Fruit fly (Drosophila melanogaster) whole organism, embryonic: ENCODE data around the gene CG3632.

ENCODE experiments used
- Antp ChIP-seq: fragments of 200-800 bp; sonication (Bioruptor generic); optimal IDR thresholded peaks from 3 replicates; lab custom pipeline; 2016; ENCODE audit warnings: missing biosample characterization, missing genetic modification characterization
- Atf3 ChIP-seq: fragments of 200-800 bp; sonication (Bioruptor generic); optimal IDR thresholded peaks from 3 replicates; lab custom pipeline; 2016; ENCODE audit warnings: missing biosample characterization, missing genetic modification characterization
- Atf6 ChIP-seq: fragments of 200-800 bp; sonication (Bioruptor generic); IDR thresholded peaks from 2 replicates; pipeline ENCODE4 v1.3.6; 2022; ENCODE audit warnings: missing biosample characterization, missing genetic modification characterization
- B-H2 ChIP-seq: fragments of 200-800 bp; sonication (Bioruptor generic); optimal IDR thresholded peaks from 2 replicates; lab custom pipeline; 2018; ENCODE audit warnings: missing biosample characterization, mild to moderate bottlenecking, missing genetic modification characterization
- Bgb ChIP-seq: fragments of 200-800 bp; sonication (Bioruptor generic); IDR thresholded peaks from 2 replicates; pipeline ENCODE4 v1.3.6; 2022; ENCODE audit warnings: missing biosample characterization, missing genetic modification characterization; ENCODE audit not compliant: partially characterized antibody
- CG11247 ChIP-seq: fragments of 200-800 bp; sonication (Bioruptor generic); IDR thresholded peaks from 2 replicates; pipeline ENCODE4 v1.3.6; 2022; ENCODE audit warnings: missing biosample characterization, missing genetic modification characterization
- CG12104 ChIP-seq: fragments of 200-800 bp; sonication (Bioruptor generic); optimal IDR thresholded peaks from 3 replicates; lab custom pipeline; 2016; ENCODE audit warnings: missing biosample characterization, missing genetic modification characterization
- CG1233 ChIP-seq: fragments of 200-800 bp; sonication (Bioruptor generic); optimal IDR thresholded peaks from 4 replicates; lab custom pipeline; 2018; ENCODE audit warnings: missing biosample characterization, mild to moderate bottlenecking, missing genetic modification characterization
- CG13123 ChIP-seq: fragments of 200-800 bp; sonication (Bioruptor generic); optimal IDR thresholded peaks from 2 replicates; lab custom pipeline; 2016; ENCODE audit warnings: missing biosample characterization, missing genetic modification characterization
- CG14441 ChIP-seq: fragments of 200-800 bp; sonication (Bioruptor generic); IDR thresholded peaks from 2 replicates; pipeline ENCODE4 v1.3.6; 2022; ENCODE audit warnings: missing biosample characterization, missing genetic modification characterization
- CG15011 ChIP-seq: fragments of 200-800 bp; sonication (Bioruptor generic); optimal IDR thresholded peaks from 3 replicates; lab custom pipeline; 2018; ENCODE audit warnings: missing biosample characterization, mild to moderate bottlenecking, missing genetic modification characterization
- CG15479 ChIP-seq: fragments of 200-800 bp; sonication (Bioruptor generic); optimal IDR thresholded peaks from 3 replicates; lab custom pipeline; 2019; ENCODE audit warnings: missing biosample characterization, mild to moderate bottlenecking, missing genetic modification characterization, moderate library complexity
- CG15601 ChIP-seq: fragments of 200-800 bp; sonication (Bioruptor generic); optimal IDR thresholded peaks from 3 replicates; lab custom pipeline; 2019; ENCODE audit warnings: missing biosample characterization, mild to moderate bottlenecking, missing genetic modification characterization, moderate library complexity
- CG17186 ChIP-seq: fragments of 200-800 bp; sonication (Bioruptor generic); optimal IDR thresholded peaks from 3 replicates; lab custom pipeline; 2017; ENCODE audit warnings: missing biosample characterization, missing genetic modification reagents, missing genetic modification characterization
- CG17328 ChIP-seq: fragments of 200-800 bp; sonication (Bioruptor generic); IDR thresholded peaks from 2 replicates; pipeline ENCODE4 v1.3.6; 2022; ENCODE audit warnings: missing biosample characterization, missing genetic modification characterization
- CG3847 ChIP-seq: fragments of 200-800 bp; sonication (Bioruptor generic); IDR thresholded peaks from 2 replicates; pipeline ENCODE4 v1.3.6; 2022; ENCODE audit warnings: missing biosample characterization, missing genetic modification characterization
- CG4328 ChIP-seq: fragments of 200-800 bp; sonication (Bioruptor generic); optimal IDR thresholded peaks from 3 replicates; lab custom pipeline; 2017; ENCODE audit warnings: missing biosample characterization, missing genetic modification reagents, missing genetic modification characterization
- CG5180 ChIP-seq: fragments of 200-800 bp; sonication (Bioruptor generic); optimal IDR thresholded peaks from 3 replicates; lab custom pipeline; 2017; ENCODE audit warnings: missing biosample characterization, missing genetic modification characterization, mild to moderate bottlenecking, moderate library complexity, missing genetic modification reagents
- CG6254 ChIP-seq: fragments of 200-800 bp; sonication (Bioruptor generic); optimal IDR thresholded peaks from 3 replicates; lab custom pipeline; 2017; ENCODE audit warnings: mild to moderate bottlenecking, missing biosample characterization, missing genetic modification reagents, missing genetic modification characterization
- CG7357 ChIP-seq: fragments of 200-800 bp; sonication (Bioruptor generic); IDR thresholded peaks from 3 replicates; pipeline ENCODE4 v1.3.6; 2022; ENCODE audit warnings: missing biosample characterization, missing genetic modification characterization
- CG7372 ChIP-seq: fragments of 200-800 bp; sonication (Bioruptor generic); IDR thresholded peaks from 2 replicates; pipeline ENCODE4 v1.3.6; 2022; ENCODE audit warnings: missing biosample characterization, missing genetic modification characterization
- CG8359 ChIP-seq: fragments of 200-800 bp; sonication (Bioruptor generic); optimal IDR thresholded peaks from 2 replicates; lab custom pipeline; 2017; ENCODE audit warnings: missing biosample characterization, mild to moderate bottlenecking, missing genetic modification characterization, borderline replicate concordance
- Dll ChIP-seq: fragments of 200-800 bp; sonication (Bioruptor generic); IDR thresholded peaks from 4 replicates; pipeline ENCODE4 v1.3.6; 2022; ENCODE audit warnings: missing biosample characterization, missing genetic modification characterization; ENCODE audit not compliant: partially characterized antibody
- Doc2 ChIP-seq: fragments of 200-800 bp; sonication (Bioruptor generic); IDR thresholded peaks from 2 replicates; pipeline ENCODE4 v1.3.6; 2022; ENCODE audit warnings: missing biosample characterization, missing genetic modification characterization
- Ets65A ChIP-seq: fragments of 200-800 bp; sonication (Bioruptor generic); peaks from one replicate; lab custom pipeline; 2016; ENCODE audit warnings: missing biosample characterization, missing genetic modification characterization
- Hand ChIP-seq: fragments of 200-800 bp; sonication (Bioruptor generic); optimal IDR thresholded peaks from 2 replicates; lab custom pipeline; 2017; ENCODE audit warnings: mild to moderate bottlenecking, missing biosample characterization, missing genetic modification reagents, missing genetic modification characterization
- Hmx ChIP-seq: fragments of 200-800 bp; sonication (Bioruptor generic); optimal IDR thresholded peaks from 2 replicates; lab custom pipeline; 2016; ENCODE audit warnings: missing biosample characterization, missing genetic modification characterization
- Hr3 ChIP-seq: fragments of 200-800 bp; sonication (Bioruptor generic); optimal IDR thresholded peaks from 3 replicates; lab custom pipeline; 2016; ENCODE audit warnings: missing biosample characterization, missing genetic modification characterization
- Kr ChIP-seq: fragments of 200-800 bp; sonication (Bioruptor generic); optimal IDR thresholded peaks from 2 replicates; lab custom pipeline; 2017; ENCODE audit warnings: missing biosample characterization, mild to moderate bottlenecking, missing genetic modification characterization
- PHDP ChIP-seq: fragments of 200-800 bp; sonication (Bioruptor generic); optimal IDR thresholded peaks from 3 replicates; lab custom pipeline; 2018; ENCODE audit warnings: missing biosample characterization, mild to moderate bottlenecking, missing genetic modification characterization, moderate library complexity
- Poxn ChIP-seq: fragments of 200-800 bp; sonication (Bioruptor generic); IDR thresholded peaks from 2 replicates; pipeline ENCODE4 v1.3.6; 2022; ENCODE audit warnings: missing biosample characterization, missing genetic modification characterization
- Side ChIP-seq: fragments of 200-800 bp; sonication (Bioruptor generic); optimal IDR thresholded peaks from 2 replicates; lab custom pipeline; 2016; ENCODE audit warnings: missing biosample characterization, missing genetic modification characterization
- Stat92E ChIP-seq, 3 experiments: fragments of >200 bp in 2 of 3; fragments of 200-800 bp in 1 of 3; sonication (Bioruptor generic) in 1 of 3; optimal IDR thresholded peaks; 2 replicates each; lab custom pipeline; 2017 to 2019; ENCODE audit warnings: missing biosample characterization in 3 of 3, missing genetic modification characterization in 3 of 3, mild to moderate bottlenecking in 1 of 3, moderate library complexity in 1 of 3
- Trl ChIP-seq, 3 experiments: fragments of >200 bp in 2 of 3; fragments of 200-800 bp in 1 of 3; sonication (Bioruptor generic) in 1 of 3; optimal IDR thresholded peaks; 2 replicates in 1 of 3; 3 replicates in 2 of 3; lab custom pipeline; 2016 to 2017; ENCODE audit warnings: missing biosample characterization in 1 of 3, missing genetic modification characterization in 1 of 3
- az2 ChIP-seq: fragments of 200-800 bp; sonication (Bioruptor generic); optimal IDR thresholded peaks from 3 replicates; lab custom pipeline; 2016; ENCODE audit warnings: missing biosample characterization, missing genetic modification characterization
- cwo ChIP-seq: fragments of 200-800 bp; sonication (Bioruptor generic); optimal IDR thresholded peaks from 3 replicates; lab custom pipeline; 2017; ENCODE audit warnings: missing biosample characterization, missing genetic modification characterization, mild to moderate bottlenecking, moderate library complexity, missing genetic modification reagents
- dimm ChIP-seq: fragments of 200-800 bp; sonication (Bioruptor generic); IDR thresholded peaks from 2 replicates; pipeline ENCODE4 v1.3.6; 2022; ENCODE audit warnings: missing biosample characterization, missing genetic modification characterization
- fd96Cb ChIP-seq: fragments of 200-800 bp; sonication (Bioruptor generic); optimal IDR thresholded peaks from 2 replicates; lab custom pipeline; 2018; ENCODE audit warnings: missing biosample characterization, mild to moderate bottlenecking, missing genetic modification characterization, moderate library complexity
- fu2 ChIP-seq: fragments of 200-800 bp; sonication (Bioruptor generic); optimal IDR thresholded peaks from 2 replicates; lab custom pipeline; 2016; ENCODE audit warnings: missing biosample characterization, missing genetic modification characterization
- gce ChIP-seq: fragments of 200-800 bp; sonication (Bioruptor generic); IDR thresholded peaks from 3 replicates; pipeline ENCODE4 v1.3.6; 2022; ENCODE audit warnings: missing biosample characterization, missing genetic modification characterization
- hkb ChIP-seq, 2 experiments: fragments of 200-800 bp in 1 of 2; fragments of >200 bp in 1 of 2; sonication (Bioruptor generic) in 1 of 2; IDR thresholded peaks in 1 of 2; optimal IDR thresholded peaks in 1 of 2; 2 replicates each; pipeline versions ENCODE4 v1.3.6 to Lab custom; 2017 to 2022; ENCODE audit warnings: missing biosample characterization in 1 of 2, missing genetic modification characterization in 1 of 2
- jigr1 ChIP-seq: fragments of 200-800 bp; sonication (Bioruptor generic); IDR thresholded peaks from 3 replicates; pipeline ENCODE4 v1.3.6; 2022; ENCODE audit warnings: missing biosample characterization, missing genetic modification characterization
- kay ChIP-seq: fragments of 200-800 bp; sonication (Bioruptor generic); optimal IDR thresholded peaks from 2 replicates; lab custom pipeline; 2016; ENCODE audit warnings: missing biosample characterization, missing genetic modification characterization
- lov ChIP-seq, 2 experiments: fragments of 200-800 bp in 1 of 2; fragments of >200 bp in 1 of 2; sonication (Bioruptor generic) in 1 of 2; IDR thresholded peaks in 1 of 2; optimal IDR thresholded peaks in 1 of 2; 2 replicates in 1 of 2; 3 replicates in 1 of 2; pipeline versions ENCODE4 v1.3.6 to Lab custom; 2017 to 2022; ENCODE audit warnings: missing biosample characterization in 1 of 2, missing genetic modification characterization in 1 of 2
- pb ChIP-seq: fragments of 200-800 bp; sonication (Bioruptor generic); optimal IDR thresholded peaks from 3 replicates; lab custom pipeline; 2016; ENCODE audit warnings: missing biosample characterization, missing genetic modification characterization
- pfk ChIP-seq: fragments of 200-800 bp; sonication (Bioruptor generic); optimal IDR thresholded peaks from 2 replicates; lab custom pipeline; 2018; ENCODE audit warnings: missing biosample characterization, mild to moderate bottlenecking, missing genetic modification characterization, moderate library complexity
- slou ChIP-seq: fragments of 200-800 bp; sonication (Bioruptor generic); optimal IDR thresholded peaks from 3 replicates; lab custom pipeline; 2016; ENCODE audit warnings: missing biosample characterization, missing genetic modification characterization
- ssp ChIP-seq: fragments of 200-800 bp; sonication (Bioruptor generic); IDR thresholded peaks from 2 replicates; pipeline ENCODE4 v1.3.6; 2022; ENCODE audit warnings: missing biosample characterization, missing genetic modification characterization
- tin ChIP-seq: fragments of 200-800 bp; sonication (Bioruptor generic); optimal IDR thresholded peaks from 3 replicates; lab custom pipeline; 2016; ENCODE audit warnings: missing biosample characterization, missing genetic modification characterization

Gene CG3632

dm6 chrX:16278783-16279182 is 17.7 kb upstream of the CG3632 start (continued):
- peak; percentile 60; the same call in 2 of the 3 replicates for TF ChIP-seq jigr1 (GFP tag; lab: Robert Waterston, UW)
- no peak for TF ChIP-seq lov (optimal IDR thresholded peaks at IDR 0.05; lab: Kevin White, UChicago)
- TF ChIP-seq lov (GFP tag; IDR thresholded peaks at IDR 0.05; lab: Robert Waterston, UW): peak; percentile 56; the same call in 1 of the 3 replicates
- peak; percentile 85 for TF ChIP-seq Ets65A (GFP tag; lab: Kevin White, UChicago)
- TF ChIP-seq cwo (GFP tag; lab: Kevin White, UChicago): peak; percentile 76
- TF ChIP-seq CG15601 (tag; lab: Kevin White, UChicago): peak; percentile 79
- TF ChIP-seq CG17328 (GFP tag; lab: Robert Waterston, UW): peak; percentile 81
- TF ChIP-seq Stat92E (GFP tag; optimal IDR thresholded peaks at IDR 0.05; lab: Kevin White, UChicago): peak in 1 of 3 experiments; percentile 61
- no peak for TF ChIP-seq Doc2 (GFP tag; lab: Robert Waterston, UW)
- TF ChIP-seq Kr (GFP tag; lab: Kevin White, UChicago): peak; percentile 38
- TF ChIP-seq CG8359: peak; percentile 75
- peak; percentile 54 for TF ChIP-seq Antp (GFP tag; lab: Kevin White, UChicago)
- TF ChIP-seq CG7372 (GFP tag; lab: Robert Waterston, UW): peak; percentile 76
- TF ChIP-seq Side (GFP tag; lab: Kevin White, UChicago): peak; percentile 31
- peak; percentile 66 for TF ChIP-seq dimm (GFP tag; lab: Robert Waterston, UW)
- peak; percentile 87 for TF ChIP-seq PHDP (tag; lab: Kevin White, UChicago)
- TF ChIP-seq Bgb (GFP tag; lab: Robert Waterston, UW): no peak
- peak; percentile 85 for TF ChIP-seq CG5180 (GFP tag; lab: Kevin White, UChicago)
- TF ChIP-seq CG14441 (GFP tag; lab: Robert Waterston, UW): peak; percentile 81
- TF ChIP-seq Atf3: peak; percentile 3
- TF ChIP-seq Poxn (GFP tag; lab: Robert Waterston, UW): no peak
- peak; percentile 93 for TF ChIP-seq CG6254 (GFP tag; lab: Kevin White, UChicago)
- TF ChIP-seq CG7357: peak; percentile 68; the same call in 2 of the 3 replicates
- peak; percentile 82 for TF ChIP-seq CG1233 (GFP tag; lab: Kevin White, UChicago)
- TF ChIP-seq ssp (GFP tag; lab: Robert Waterston, UW): peak; percentile 29
- peak; percentile 27 for TF ChIP-seq pb (GFP tag; lab: Kevin White, UChicago)
- no peak for TF ChIP-seq Trl (optimal IDR thresholded peaks at IDR 0.05; lab: Kevin White, UChicago)
- TF ChIP-seq Trl (GFP tag; optimal IDR thresholded peaks at IDR 0.05; lab: Kevin White, UChicago): peak; percentile 47
- TF ChIP-seq CG11247: peak; percentile 72
- peak; percentile 80 for TF ChIP-seq fd96Cb (tag; lab: Kevin White, UChicago)
- TF ChIP-seq CG17186: peak; percentile 56
- no peak for TF ChIP-seq CG13123 (GFP tag; lab: Kevin White, UChicago)
- TF ChIP-seq CG15479 (GFP tag; lab: Kevin White, UChicago): no peak
- peak; percentile 84 for TF ChIP-seq gce (GFP tag; lab: Robert Waterston, UW)
- TF ChIP-seq slou: no peak
- peak; percentile 66 for TF ChIP-seq CG3847 (GFP tag; lab: Robert Waterston, UW)
- no peak for TF ChIP-seq Hmx (GFP tag; lab: Kevin White, UChicago)
- peak; percentile 71 for TF ChIP-seq az2 (GFP tag; lab: Kevin White, UChicago)
- peak; percentile 5 for TF ChIP-seq Hr3 (GFP tag; lab: Kevin White, UChicago)
- TF ChIP-seq fu2: no peak
- no peak for TF ChIP-seq Dll (GFP tag; lab: Robert Waterston, UW)
- peak; percentile 76 for TF ChIP-seq CG15011 (GFP tag; lab: Kevin White, UChicago)
- TF ChIP-seq hkb (optimal IDR thresholded peaks at IDR 0.05; lab: Kevin White, UChicago): no peak
- TF ChIP-seq hkb (GFP tag; IDR thresholded peaks at IDR 0.05; lab: Robert Waterston, UW): peak; percentile 93
- peak; percentile 80 for TF ChIP-seq tin
- TF ChIP-seq Atf6 (GFP tag; lab: Robert Waterston, UW): peak; percentile 64
- TF ChIP-seq pfk: peak; percentile 57
- TF ChIP-seq CG12104 (GFP tag; lab: Kevin White, UChicago): peak; percentile 72
- TF ChIP-seq CG4328 (GFP tag; lab: Kevin White, UChicago): peak; percentile 91
- TF ChIP-seq Hand (GFP tag; lab: Kevin White, UChicago): peak; percentile 81
- TF ChIP-seq kay (GFP tag; lab: Kevin White, UChicago): no peak
- peak; percentile 83 for TF ChIP-seq B-H2 (GFP tag; lab: Kevin White, UChicago)
